Worm (Caenorhabditis elegans): ENCODE measurements around the gene K10D6.4.
A peak's percentile ranks its signal among the peaks of the same experiment; 100 is the strongest.

K10D6.4 gene

ce11 chrV:11228653-11229173, 27.0 kb downstream of the K10D6.4 start, which contains the start of gene pqn-70 (continued):
- peak; percentile 93 for TF ChIP-seq ceh-31 (tag; optimal IDR thresholded peaks at IDR 0.05)
- no peak for TF ChIP-seq nhr-232 (tag; optimal IDR thresholded peaks at IDR 0.05)
- peak; percentile 40 for TF ChIP-seq pqm-1 (tag; optimal IDR thresholded peaks at IDR 0.05)
- peak; percentile 10 for TF ChIP-seq dmd-4 (tag; optimal IDR thresholded peaks at IDR 0.05; ENCODE audit: borderline replicate concordance)
- TF ChIP-seq sox-2 (GFP tag; IDR thresholded peaks at IDR 0.05) = no peak
- no peak for TF ChIP-seq K09A11.1 (tag; optimal IDR thresholded peaks at IDR 0.05; ENCODE audit: insufficient read depth)
- peak; percentile 52 for TF ChIP-seq fax-1 (tag; optimal IDR thresholded peaks at IDR 0.05)
- no peak for TF ChIP-seq elt-4 (tag; optimal IDR thresholded peaks at IDR 0.05)
- TF ChIP-seq ceh-24 (tag; optimal IDR thresholded peaks at IDR 0.05) = no peak
- TF ChIP-seq Y22D7AL.16 (tag; optimal IDR thresholded peaks at IDR 0.05) = no peak
- TF ChIP-seq npax-4 (tag; optimal IDR thresholded peaks at IDR 0.05) = no peak
- no peak for TF ChIP-seq fkh-6 (tag; optimal IDR thresholded peaks at IDR 0.05)
- TF ChIP-seq pha-4 (tag; optimal IDR thresholded peaks at IDR 0.05) = no peak
- peak; percentile 25 for TF ChIP-seq hlh-8 (tag; optimal IDR thresholded peaks at IDR 0.05)
- peak; percentile 16 for TF ChIP-seq ztf-16 (tag; optimal IDR thresholded peaks at IDR 0.05)
- peak; percentile 66 for TF ChIP-seq nfya-1 (tag; optimal IDR thresholded peaks at IDR 0.05)
- no peak for TF ChIP-seq C38D4.7 (GFP tag; optimal IDR thresholded peaks at IDR 0.05)
- no peak for TF ChIP-seq sdc-2 (tag; optimal IDR thresholded peaks at IDR 0.05)
- no peak for TF ChIP-seq K02D7.2 (tag; optimal IDR thresholded peaks at IDR 0.05)
- no peak for TF ChIP-seq che-1 (tag; optimal IDR thresholded peaks at IDR 0.05)
- TF ChIP-seq hlh-30 (tag; optimal IDR thresholded peaks at IDR 0.05; ENCODE audit: insufficient read depth) = peak; percentile 94
- peak; percentile 90 for TF ChIP-seq ceh-34 (tag; optimal IDR thresholded peaks at IDR 0.05)
- TF ChIP-seq pax-1 (tag; optimal IDR thresholded peaks at IDR 0.05) = no peak
- TF ChIP-seq ceh-48 (tag; optimal IDR thresholded peaks at IDR 0.05) = peak; percentile 93
- no peak for TF ChIP-seq ceh-30 (tag; optimal IDR thresholded peaks at IDR 0.05)
- peak; percentile 32 for TF ChIP-seq zip-5 (tag; optimal IDR thresholded peaks at IDR 0.05)
- TF ChIP-seq odd-2 (tag; optimal IDR thresholded peaks at IDR 0.05) = no peak
- TF ChIP-seq ceh-2 (tag; optimal IDR thresholded peaks at IDR 0.05) = peak; percentile 66
- TF ChIP-seq ttx-3 (tag; optimal IDR thresholded peaks at IDR 0.05) = no peak
- TF ChIP-seq pros-1 (tag; optimal IDR thresholded peaks at IDR 0.05) = peak; percentile 9
- no peak for TF ChIP-seq pag-3 (tag; optimal IDR thresholded peaks at IDR 0.05; ENCODE audit: borderline replicate concordance)
- TF ChIP-seq ama-1 (optimal IDR thresholded peaks at IDR 0.05) = no peak
- no peak for TF ChIP-seq eyg-1 (tag; optimal IDR thresholded peaks at IDR 0.05)
- no peak for TF ChIP-seq syd-9 (tag; optimal IDR thresholded peaks at IDR 0.05)
- TF ChIP-seq F13H6.1 (tag; optimal IDR thresholded peaks at IDR 0.05) = peak; percentile 45
- peak; percentile 39 for TF ChIP-seq rnt-1 (tag; optimal IDR thresholded peaks at IDR 0.05)
- TF ChIP-seq ets-4 (tag; optimal IDR thresholded peaks at IDR 0.05) = peak; percentile 38
- TF ChIP-seq pha-2 (tag; optimal IDR thresholded peaks at IDR 0.05) = no peak
- no peak for TF ChIP-seq hlh-15 (tag; optimal IDR thresholded peaks at IDR 0.05)
- TF ChIP-seq unc-3 (GFP tag; conservative IDR thresholded peaks at IDR 0.05) = no peak
- TF ChIP-seq unc-3 (tag; optimal IDR thresholded peaks at IDR 0.05) = no peak
- TF ChIP-seq tbx-7 (tag; optimal IDR thresholded peaks at IDR 0.05) = peak; percentile 36

- TF ChIP-seq lim-6 (tag; optimal IDR thresholded peaks at IDR 0.05) = no peak
- TF ChIP-seq elt-2 (tag; optimal IDR thresholded peaks at IDR 0.05) = peak; percentile 8
Observed at ce11 chrV:11231177-11231576, 29.5 kb downstream of the K10D6.4 start.

Measured in whole organism, late embryonic.